Worm (Caenorhabditis elegans) whole organism, L1 larva: ENCODE data around the gene cest-12.

ENCODE experiments used
- dpl-1 ChIP-seq, 3 experiments: fragments of 150-350 bp in 2 of 3; sonication (generic microtip) in 1 of 3; optimal IDR thresholded peaks; 2 replicates each; lab custom pipeline; 2014 to 2017; ENCODE audit warnings: missing biosample characterization in 3 of 3, missing genetic modification characterization in 3 of 3, missing genetic modification reagents in 3 of 3
- unc-62 ChIP-seq: fragments of 150-350 bp; optimal IDR thresholded peaks from 2 replicates; lab custom pipeline; 2014; ENCODE audit warnings: missing biosample characterization, missing genetic modification reagents, missing genetic modification characterization

ce11 chrIII:12058429-12058828 lies 48.9 kb downstream of the cest-12 start, which contains the start of gene arx-3:
- TF ChIP-seq unc-62, result no peak
- peak; percentile 42 to 65 (median 50) for TF ChIP-seq dpl-1 (GFP tag; optimal IDR thresholded peaks at IDR 0.05; lab: Kevin White, UChicago)
